Fruit fly (Drosophila melanogaster) whole organism, embryonic: Measurements from ENCODE around the gene bor.

ENCODE experiments used
- Atf-2 ChIP-seq: fragments of 200-800 bp; sonication (Bioruptor generic); optimal IDR thresholded peaks from 2 replicates; lab custom pipeline; 2016; ENCODE audit warnings: missing biosample characterization, missing genetic modification characterization
- Blimp-1 ChIP-seq: fragments of 200-800 bp; sonication (Bioruptor generic); optimal IDR thresholded peaks from 3 replicates; lab custom pipeline; 2018; ENCODE audit warnings: missing biosample characterization, missing genetic modification characterization, mild to moderate bottlenecking, moderate library complexity, missing genetic modification reagents
- Bteb2 ChIP-seq: fragments of 200-800 bp; sonication (Bioruptor generic); optimal IDR thresholded peaks from 2 replicates; lab custom pipeline; 2016; ENCODE audit warnings: missing biosample characterization, missing genetic modification characterization
- CG10462 ChIP-seq: fragments of 200-800 bp; sonication (Bioruptor generic); optimal IDR thresholded peaks from 2 replicates; lab custom pipeline; 2016; ENCODE audit warnings: missing biosample characterization, missing genetic modification characterization
- CG11093 ChIP-seq: fragments of 200-800 bp; sonication (Bioruptor generic); IDR thresholded peaks from 3 replicates; pipeline ENCODE4 v1.3.6; 2022; ENCODE audit warnings: missing biosample characterization, missing genetic modification characterization
- CG11560 ChIP-seq: fragments of 200-800 bp; sonication (Bioruptor generic); IDR thresholded peaks from 3 replicates; pipeline ENCODE4 v1.3.6; 2022; ENCODE audit warnings: missing biosample characterization, missing genetic modification characterization
- CG11723 ChIP-seq: fragments of 200-800 bp; sonication (Bioruptor generic); optimal IDR thresholded peaks from 2 replicates; lab custom pipeline; 2017; ENCODE audit warnings: missing biosample characterization, mild to moderate bottlenecking, missing genetic modification characterization
- CG14965 ChIP-seq: fragments of 200-800 bp; sonication (Bioruptor generic); optimal IDR thresholded peaks from 2 replicates; lab custom pipeline; 2016; ENCODE audit warnings: missing biosample characterization, missing genetic modification characterization, borderline replicate concordance
- CG18619 ChIP-seq: fragments of 200-800 bp; sonication (Bioruptor generic); optimal IDR thresholded peaks from 3 replicates; lab custom pipeline; 2017; ENCODE audit warnings: missing biosample characterization, mild to moderate bottlenecking, missing genetic modification characterization
- CG2116 ChIP-seq: fragments of 200-800 bp; sonication (Bioruptor generic); optimal IDR thresholded peaks from 3 replicates; lab custom pipeline; 2018; ENCODE audit warnings: missing biosample characterization, mild to moderate bottlenecking, missing genetic modification characterization
- CG2199 ChIP-seq: fragments of 200-800 bp; sonication (Bioruptor generic); IDR thresholded peaks from 3 replicates; pipeline ENCODE4 v1.3.6; 2022; ENCODE audit warnings: missing biosample characterization, missing genetic modification characterization
- CG31365 ChIP-seq: fragments of 200-800 bp; sonication (Bioruptor generic); optimal IDR thresholded peaks from 2 replicates; lab custom pipeline; 2018; ENCODE audit warnings: missing biosample characterization, mild to moderate bottlenecking, missing genetic modification characterization
- CG42726 ChIP-seq: fragments of 200-800 bp; sonication (Bioruptor generic); IDR thresholded peaks from 2 replicates; pipeline ENCODE4 v1.3.6; 2022; ENCODE audit warnings: missing biosample characterization, missing genetic modification characterization; ENCODE audit not compliant: partially characterized antibody
- CG4282 ChIP-seq: fragments of 200-800 bp; sonication (Bioruptor generic); optimal IDR thresholded peaks from 2 replicates; lab custom pipeline; 2016; ENCODE audit warnings: missing biosample characterization, missing genetic modification characterization
- CG6654 ChIP-seq: fragments of 200-800 bp; sonication (Bioruptor generic); optimal IDR thresholded peaks from 2 replicates; lab custom pipeline; 2017; ENCODE audit warnings: missing biosample characterization, mild to moderate bottlenecking, missing genetic modification characterization
- CG6813 ChIP-seq: fragments of 200-800 bp; sonication (Bioruptor generic); optimal IDR thresholded peaks from 2 replicates; lab custom pipeline; 2017; ENCODE audit warnings: missing biosample characterization, missing genetic modification characterization, mild to moderate bottlenecking, moderate library complexity, missing genetic modification reagents
- CG6854 ChIP-seq: fragments of 200-800 bp; sonication (Bioruptor generic); optimal IDR thresholded peaks from 3 replicates; lab custom pipeline; 2017; ENCODE audit warnings: missing biosample characterization, mild to moderate bottlenecking, missing genetic modification characterization
- CG7271 ChIP-seq: fragments of 200-800 bp; sonication (Bioruptor generic); optimal IDR thresholded peaks from 2 replicates; lab custom pipeline; 2018; ENCODE audit warnings: missing biosample characterization, mild to moderate bottlenecking, missing genetic modification characterization, moderate library complexity
- CG8924 ChIP-seq: fragments of 200-800 bp; optimal IDR thresholded peaks from 3 replicates; lab custom pipeline; 2019; ENCODE audit warnings: missing biosample characterization, mild to moderate bottlenecking, missing genetic modification characterization, moderate library complexity
- Dad ChIP-seq: fragments of 200-800 bp; sonication (Bioruptor generic); optimal IDR thresholded peaks from 3 replicates; lab custom pipeline; 2016; ENCODE audit warnings: missing biosample characterization, missing genetic modification characterization
- Dek ChIP-seq: fragments of 200-800 bp; sonication (Bioruptor generic); optimal IDR thresholded peaks from 3 replicates; lab custom pipeline; 2019; ENCODE audit warnings: missing biosample characterization, mild to moderate bottlenecking, missing genetic modification characterization, moderate library complexity
- Dfd ChIP-seq, 2 experiments: fragments of >200 bp; optimal IDR thresholded peaks; 2 replicates each; lab custom pipeline; 2017; ENCODE audit warnings: missing biosample characterization in 2 of 2, missing genetic modification characterization in 2 of 2
- Dref ChIP-seq: fragments of 200-800 bp; sonication (Bioruptor generic); IDR thresholded peaks from 2 replicates; pipeline ENCODE4 v1.3.6; 2022; ENCODE audit warnings: missing biosample characterization, missing genetic modification characterization
- HLHmδ ChIP-seq: fragments of 200-800 bp; sonication (Bioruptor generic); optimal IDR thresholded peaks from 2 replicates; lab custom pipeline; 2018; ENCODE audit warnings: missing biosample characterization, mild to moderate bottlenecking, missing genetic modification characterization, moderate library complexity
- HmgD ChIP-seq: fragments of 200-800 bp; sonication (Bioruptor generic); optimal IDR thresholded peaks from 3 replicates; lab custom pipeline; 2016; ENCODE audit warnings: missing biosample characterization, missing genetic modification characterization
- MTF-1 ChIP-seq: fragments of 200-800 bp; sonication (Bioruptor generic); optimal IDR thresholded peaks from 2 replicates; lab custom pipeline; 2018; ENCODE audit warnings: missing biosample characterization, mild to moderate bottlenecking, missing genetic modification characterization, borderline replicate concordance
- Mad ChIP-seq: fragments of 200-800 bp; sonication (Bioruptor generic); optimal IDR thresholded peaks from 2 replicates; lab custom pipeline; 2016; ENCODE audit warnings: missing biosample characterization, missing genetic modification characterization
- Oaz ChIP-seq: fragments of 200-800 bp; sonication (Bioruptor generic); IDR thresholded peaks from 2 replicates; pipeline ENCODE4 v1.3.6; 2022; ENCODE audit warnings: missing biosample characterization, missing genetic modification characterization
- Sin3A ChIP-seq: fragments of >200 bp; optimal IDR thresholded peaks from 2 replicates; lab custom pipeline; 2018
- Sry-δ ChIP-seq: fragments of 200-800 bp; sonication (Bioruptor generic); optimal IDR thresholded peaks from 2 replicates; lab custom pipeline; 2016; ENCODE audit warnings: missing biosample characterization, missing genetic modification characterization
- Ssrp ChIP-seq: fragments of 200-800 bp; sonication (Bioruptor generic); optimal IDR thresholded peaks from 2 replicates; lab custom pipeline; 2018; ENCODE audit warnings: missing biosample characterization, mild to moderate bottlenecking, missing genetic modification characterization, moderate library complexity
- TFAM ChIP-seq: fragments of 200-800 bp; sonication (Bioruptor generic); optimal IDR thresholded peaks from 2 replicates; lab custom pipeline; 2017; ENCODE audit warnings: missing biosample characterization, missing genetic modification characterization, inconsistent platforms
- cad ChIP-seq: fragments of >200 bp; optimal IDR thresholded peaks from 2 replicates; lab custom pipeline; 2017; ENCODE audit warnings: missing biosample characterization, missing genetic modification characterization
- corto ChIP-seq: fragments of 200-800 bp; sonication (Bioruptor generic); optimal IDR thresholded peaks from 2 replicates; lab custom pipeline; 2016; ENCODE audit warnings: missing biosample characterization, mild to moderate bottlenecking, missing genetic modification characterization, moderate library complexity
- dan ChIP-seq: fragments of 200-800 bp; sonication (Bioruptor generic); IDR thresholded peaks from 2 replicates; pipeline ENCODE4 v1.3.6; 2022; ENCODE audit warnings: missing biosample characterization, missing genetic modification characterization
- dimm ChIP-seq: fragments of 200-800 bp; sonication (Bioruptor generic); IDR thresholded peaks from 2 replicates; pipeline ENCODE4 v1.3.6; 2022; ENCODE audit warnings: missing biosample characterization, missing genetic modification characterization
- emc ChIP-seq: fragments of 200-800 bp; sonication (Bioruptor generic); optimal IDR thresholded peaks from 2 replicates; lab custom pipeline; 2016; ENCODE audit warnings: missing biosample characterization, missing genetic modification characterization
- fd96Cb ChIP-seq: fragments of 200-800 bp; sonication (Bioruptor generic); optimal IDR thresholded peaks from 2 replicates; lab custom pipeline; 2018; ENCODE audit warnings: missing biosample characterization, mild to moderate bottlenecking, missing genetic modification characterization, moderate library complexity
- gce ChIP-seq: fragments of 200-800 bp; sonication (Bioruptor generic); IDR thresholded peaks from 3 replicates; pipeline ENCODE4 v1.3.6; 2022; ENCODE audit warnings: missing biosample characterization, missing genetic modification characterization
- kah ChIP-seq: fragments of 200-800 bp; sonication (Bioruptor generic); optimal IDR thresholded peaks from 2 replicates; lab custom pipeline; 2018; ENCODE audit warnings: missing biosample characterization, mild to moderate bottlenecking, missing genetic modification characterization
- nau ChIP-seq: fragments of 200-800 bp; sonication (Bioruptor generic); optimal IDR thresholded peaks from 3 replicates; lab custom pipeline; 2017; ENCODE audit warnings: missing biosample characterization, mild to moderate bottlenecking, missing genetic modification characterization, missing genetic modification reagents
- p53 ChIP-seq: fragments of 200-800 bp; sonication (Bioruptor generic); optimal IDR thresholded peaks from 2 replicates; lab custom pipeline; 2016; ENCODE audit warnings: missing biosample characterization, missing genetic modification characterization
- pita ChIP-seq: fragments of 200-800 bp; sonication (Bioruptor generic); optimal IDR thresholded peaks from 2 replicates; lab custom pipeline; 2017; ENCODE audit warnings: missing biosample characterization, mild to moderate bottlenecking, missing genetic modification characterization
- pnt ChIP-seq: fragments of 200-800 bp; sonication (Bioruptor generic); optimal IDR thresholded peaks from 3 replicates; lab custom pipeline; 2016; ENCODE audit warnings: missing biosample characterization, missing genetic modification characterization
- pzg ChIP-seq: fragments of 200-800 bp; sonication (Bioruptor generic); optimal IDR thresholded peaks from 3 replicates; lab custom pipeline; 2018; ENCODE audit warnings: missing biosample characterization, mild to moderate bottlenecking, missing genetic modification characterization, moderate library complexity
- row ChIP-seq: fragments of 200-800 bp; sonication (Bioruptor generic); IDR thresholded peaks from 3 replicates; pipeline ENCODE4 v1.3.6; 2022; ENCODE audit warnings: missing biosample characterization, missing genetic modification characterization
- schlank ChIP-seq: fragments of 200-800 bp; sonication (Bioruptor generic); optimal IDR thresholded peaks from 2 replicates; lab custom pipeline; 2018; ENCODE audit warnings: missing biosample characterization, mild to moderate bottlenecking, missing genetic modification characterization
- sqz ChIP-seq: fragments of 200-800 bp; sonication (Bioruptor generic); optimal IDR thresholded peaks from 3 replicates; lab custom pipeline; 2018; ENCODE audit warnings: missing biosample characterization, mild to moderate bottlenecking, missing genetic modification characterization
- usp ChIP-seq: fragments of >200 bp; optimal IDR thresholded peaks from 2 replicates; lab custom pipeline; 2017; ENCODE audit warnings: missing biosample characterization, missing genetic modification characterization
- vnd ChIP-seq: fragments of 200-800 bp; sonication (Bioruptor generic); IDR thresholded peaks from 3 replicates; pipeline ENCODE4 v1.3.6; 2022; ENCODE audit warnings: missing biosample characterization, missing genetic modification characterization; ENCODE audit not compliant: partially characterized antibody

bor gene

dm6 chr3R:16222300-16222903 lies 41.5 kb downstream of the bor start (continued):
- TF ChIP-seq cad (no peak), HLHmδ (GFP tag; lab: Kevin White, UChicago) (peak; percentile 6), CG2199 (GFP tag; lab: Robert Waterston, UW) (peak; percentile 100), CG31365 (tag; lab: Kevin White, UChicago) (peak; percentile 95), Dek (tag; lab: Kevin White, UChicago) (peak; percentile 99), Dfd (GFP tag; optimal IDR thresholded peaks at IDR 0.05; lab: Kevin White, UChicago) (peak in 1 of 2 experiments; percentile 11), Dref (GFP tag; lab: Robert Waterston, UW) (peak; percentile 54), CG6654 (GFP tag; lab: Kevin White, UChicago) (peak; percentile 93), Ssrp (peak; percentile 98), CG4282 (GFP tag; lab: Kevin White, UChicago) (peak; percentile 99), CG10462 (GFP tag; lab: Kevin White, UChicago) (peak; percentile 97), CG6854 (GFP tag; lab: Kevin White, UChicago) (peak; percentile 97), sqz (peak; percentile 93), kah (GFP tag; lab: Kevin White, UChicago) (peak; percentile 97), CG8924 (tag; lab: Kevin White, UChicago) (peak; percentile 99), CG11093 (GFP tag; lab: Robert Waterston, UW) (peak; percentile 100), CG6813 (GFP tag; lab: Kevin White, UChicago) (peak; percentile 98), CG18619 (peak; percentile 96), CG14965 (peak; percentile 94), HmgD (peak; percentile 100), Oaz (GFP tag; lab: Robert Waterston, UW) (peak; percentile 99), CG11560 (tag; lab: Robert Waterston, UW) (peak; percentile 95), MTF-1 (GFP tag; lab: Kevin White, UChicago) (peak; percentile 99), dan (GFP tag; lab: Robert Waterston, UW) (peak; percentile 99), Mad (GFP tag; lab: Kevin White, UChicago) (peak; percentile 99), TFAM (GFP tag; lab: Kevin White, UChicago) (peak; percentile 96), nau (GFP tag; lab: Kevin White, UChicago) (peak; percentile 100), schlank (peak; percentile 98), CG7271 (peak; percentile 92), Bteb2 (peak; percentile 98), Dad (GFP tag; lab: Kevin White, UChicago) (peak; percentile 100), Atf-2 (GFP tag; lab: Kevin White, UChicago) (peak; percentile 99), dimm (GFP tag; lab: Robert Waterston, UW) (peak; percentile 100), emc (GFP tag; lab: Kevin White, UChicago) (peak; percentile 99), Blimp-1 (GFP tag; lab: Kevin White, UChicago) (peak; percentile 99), pnt (GFP tag; lab: Kevin White, UChicago) (peak; percentile 100), row (GFP tag; lab: Robert Waterston, UW) (peak; percentile 100), corto (GFP tag; lab: Kevin White, UChicago) (peak; percentile 94), Sin3A (lab: Kevin White, UChicago) (no peak), pita (GFP tag; lab: Kevin White, UChicago) (no peak), CG11723 (GFP tag; lab: Kevin White, UChicago) (peak; percentile 97), Sry-δ (GFP tag; lab: Kevin White, UChicago) (peak; percentile 87), fd96Cb (tag; lab: Kevin White, UChicago) (peak; percentile 100), pzg (GFP tag; lab: Kevin White, UChicago) (peak; percentile 48), CG2116 (GFP tag; lab: Kevin White, UChicago) (peak; percentile 85), vnd (no peak), usp (GFP tag; lab: Kevin White, UChicago) (no peak), p53 (GFP tag; lab: Kevin White, UChicago) (peak; percentile 99), gce (peak; percentile 99), CG42726 (GFP tag; lab: Robert Waterston, UW) (peak; percentile 36; the same call in 1 of the 2 replicates)
